Worm (Caenorhabditis elegans) whole organism, L1 larva: ENCODE measurements around the gene F36D4.1.

ENCODE experiments used
- ama-1 ChIP-seq: fragments of 150-350 bp; optimal IDR thresholded peaks from 2 replicates; lab custom pipeline; 2014
- ceh-90 ChIP-seq: sonication (generic microtip); optimal IDR thresholded peaks from 2 replicates; lab custom pipeline; 2016; ENCODE audit warnings: missing genetic modification characterization, missing compliant biosample characterization
- elt-3 ChIP-seq, 6 experiments: fragments of 150-350 bp in 1 of 6; sonication (generic microtip); optimal IDR thresholded peaks; 2 replicates each; lab custom pipeline; 2017 to 2018; ENCODE audit warnings: missing biosample characterization in 6 of 6, missing genetic modification characterization in 6 of 6, inconsistent platforms in 1 of 6
- fos-1 ChIP-seq: fragments of 150-350 bp; optimal IDR thresholded peaks from 2 replicates; lab custom pipeline; 2014; ENCODE audit warnings: missing biosample characterization, missing genetic modification characterization
- lin-39 ChIP-seq: fragments of 150-350 bp; optimal IDR thresholded peaks from 2 replicates; lab custom pipeline; 2014; ENCODE audit warnings: missing biosample characterization, missing genetic modification reagents, missing genetic modification characterization
- mdl-1 ChIP-seq, 2 experiments: fragments of 150-350 bp; optimal IDR thresholded peaks; 2 replicates each; lab custom pipeline; 2014 to 2017; ENCODE audit warnings: missing biosample characterization in 2 of 2, missing genetic modification characterization in 2 of 2, inconsistent platforms in 1 of 2
- nhr-11 ChIP-seq: fragments of 150-350 bp; optimal IDR thresholded peaks from 2 replicates; lab custom pipeline; 2014; ENCODE audit warnings: missing biosample characterization, missing genetic modification characterization
- nhr-28 ChIP-seq: fragments of 150-350 bp; optimal IDR thresholded peaks from 2 replicates; lab custom pipeline; 2014; ENCODE audit warnings: missing biosample characterization, missing genetic modification characterization
- nhr-76 ChIP-seq: sonication (generic microtip); optimal IDR thresholded peaks from 2 replicates; lab custom pipeline; 2017; ENCODE audit warnings: missing biosample characterization, missing genetic modification characterization

DNA sequence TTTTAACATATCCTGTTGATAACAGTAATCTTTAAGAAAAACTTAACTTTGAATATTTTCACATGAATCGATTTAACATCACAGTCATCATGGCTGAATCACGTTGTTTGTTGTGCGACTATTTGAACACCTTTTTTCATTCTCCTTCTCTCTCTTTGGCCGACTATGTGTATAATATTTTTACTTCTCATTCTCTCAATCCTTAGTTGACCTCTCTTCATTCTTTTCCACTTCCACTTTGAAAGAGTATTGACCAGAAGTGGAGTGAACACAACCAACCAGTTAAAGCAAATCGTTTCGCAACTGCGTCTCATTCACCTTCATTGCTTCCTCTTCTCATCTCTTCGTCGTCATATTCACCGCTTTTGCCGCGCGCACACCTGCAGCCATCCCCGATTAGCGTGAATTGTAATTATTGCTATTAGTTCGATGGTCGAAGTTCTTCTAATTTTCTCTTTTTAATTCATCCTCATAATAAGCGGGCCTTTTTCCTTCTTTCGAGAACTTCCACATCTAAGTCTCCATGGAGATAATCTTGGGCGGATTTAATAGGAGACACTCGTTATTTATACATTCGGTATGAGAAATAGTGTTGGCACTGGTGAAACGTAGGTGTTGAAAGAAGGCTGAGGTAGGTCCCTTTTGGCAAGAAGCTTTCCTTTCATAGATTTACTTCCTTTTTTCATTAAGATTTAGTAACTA, 21.6 kb upstream of the F36D4.1 start:
- no peak for TF ChIP-seq fos-1 (tag; lab: Kevin White, UChicago)
- TF ChIP-seq ama-1, result no peak
- TF ChIP-seq elt-3 (tag; optimal IDR thresholded peaks at IDR 0.05; lab: Kevin White, UChicago), result no peak
- TF ChIP-seq lin-39 (tag; lab: Kevin White, UChicago), result no peak
- TF ChIP-seq nhr-11 (tag; lab: Kevin White, UChicago), result no peak
- no peak for TF ChIP-seq ceh-90 (tag; lab: Kevin White, UChicago)
- no peak for TF ChIP-seq mdl-1 (tag; optimal IDR thresholded peaks at IDR 0.05; lab: Kevin White, UChicago)
- no peak for TF ChIP-seq nhr-28 (tag; lab: Kevin White, UChicago)
- TF ChIP-seq nhr-76 (tag; lab: Kevin White, UChicago), result no peak
